Worm (Caenorhabditis elegans) whole organism, early embryonic: Measurements from ENCODE around the gene Y60A9.1.

Experiments
- F13C5.2 ChIP-seq: sonication (generic microtip); optimal IDR thresholded peaks from 2 replicates; lab custom pipeline; 2017; ENCODE audit warnings: mild to moderate bottlenecking, missing genetic modification characterization, inconsistent platforms, missing compliant biosample characterization
- aly-1 ChIP-seq: sonication (generic microtip); optimal IDR thresholded peaks from 2 replicates; lab custom pipeline; 2016; ENCODE audit warnings: missing genetic modification characterization, missing compliant biosample characterization
- ama-1 ChIP-seq: fragments of 150-350 bp; optimal IDR thresholded peaks from 2 replicates; lab custom pipeline; 2014
- ceh-36 ChIP-seq: sonication (generic microtip); optimal IDR thresholded peaks from 2 replicates; lab custom pipeline; 2016; ENCODE audit warnings: missing genetic modification characterization, inconsistent platforms, missing compliant biosample characterization
- hmbx-1 ChIP-seq: sonication (generic microtip); optimal IDR thresholded peaks from 2 replicates; lab custom pipeline; 2016; ENCODE audit warnings: mild to moderate bottlenecking, missing genetic modification characterization, missing compliant biosample characterization
- hmg-4 ChIP-seq: fragments of 200-800 bp; sonication (Bioruptor generic); optimal IDR thresholded peaks from 2 replicates; lab custom pipeline; 2018; ENCODE audit warnings: mild to moderate bottlenecking, missing genetic modification characterization, missing compliant biosample characterization
- hnd-1 ChIP-seq: sonication (generic microtip); optimal IDR thresholded peaks from 2 replicates; lab custom pipeline; 2016; ENCODE audit warnings: missing genetic modification characterization, missing compliant biosample characterization
- tbx-37 ChIP-seq: fragments of 200-800 bp; sonication (Bioruptor generic); conservative IDR thresholded peaks from 2 replicates; pipeline ENCODE4 v1.3.6; 2022; ENCODE audit warnings: missing genetic modification reagents, missing genetic modification characterization, missing compliant biosample characterization
- tra-4 ChIP-seq: sonication (generic microtip); optimal IDR thresholded peaks from 2 replicates; lab custom pipeline; 2017; ENCODE audit warnings: missing genetic modification characterization, missing compliant biosample characterization

DNA sequence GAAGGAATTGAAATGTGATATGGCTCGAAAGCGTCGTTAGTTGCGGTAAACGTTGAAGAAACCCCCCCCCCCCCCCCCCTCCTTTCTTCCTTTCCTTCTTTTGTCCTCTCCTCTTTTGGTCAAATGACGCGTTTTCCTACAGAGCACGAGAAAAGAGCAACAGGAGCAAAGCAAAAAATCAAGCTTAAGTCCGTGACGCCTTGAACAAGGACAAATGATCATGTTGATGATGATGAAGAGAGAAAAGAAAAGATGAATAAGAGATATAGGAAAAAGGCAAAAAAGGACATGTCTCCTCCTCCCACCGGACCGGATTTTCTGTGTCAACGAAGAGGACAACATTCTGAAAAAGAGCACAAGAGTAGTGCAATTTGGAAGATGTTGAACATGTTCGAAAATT, 35.6 kb downstream of the Y60A9.1 start:
- TF ChIP-seq F13C5.2 (tag; lab: Kevin White, UChicago) (no peak), ama-1 (lab: Kevin White, UChicago) (no peak), aly-1 (tag; lab: Kevin White, UChicago) (no peak), hmg-4 (no peak), tbx-37 (GFP tag; lab: Robert Waterston, UW) (no peak), tra-4 (tag; lab: Kevin White, UChicago) (no peak), ceh-36 (tag; lab: Kevin White, UChicago) (no peak), hnd-1 (tag; lab: Kevin White, UChicago) (no peak), hmbx-1 (tag; lab: Kevin White, UChicago) (no peak)
